Fruit fly (Drosophila melanogaster) whole organism, embryonic: ENCODE measurements around the gene CG32639.

Experiments
- Abd-B ChIP-seq: fragments of 200-800 bp; sonication (Bioruptor generic); optimal IDR thresholded peaks from 2 replicates; lab custom pipeline; 2018; ENCODE audit warnings: missing biosample characterization, mild to moderate bottlenecking, missing genetic modification characterization, moderate library complexity
- Blimp-1 ChIP-seq: fragments of 200-800 bp; sonication (Bioruptor generic); optimal IDR thresholded peaks from 3 replicates; lab custom pipeline; 2018; ENCODE audit warnings: missing biosample characterization, missing genetic modification characterization, mild to moderate bottlenecking, moderate library complexity, missing genetic modification reagents
- C15 ChIP-seq: fragments of 200-800 bp; sonication (Bioruptor generic); IDR thresholded peaks from 3 replicates; pipeline ENCODE4 v1.3.6; 2022; ENCODE audit warnings: missing biosample characterization, missing genetic modification characterization
- CG10462 ChIP-seq: fragments of 200-800 bp; sonication (Bioruptor generic); optimal IDR thresholded peaks from 2 replicates; lab custom pipeline; 2016; ENCODE audit warnings: missing biosample characterization, missing genetic modification characterization
- CG11504 ChIP-seq: fragments of 200-800 bp; sonication (Bioruptor generic); optimal IDR thresholded peaks from 3 replicates; lab custom pipeline; 2019; ENCODE audit warnings: missing biosample characterization, mild to moderate bottlenecking, missing genetic modification characterization, moderate library complexity
- CG12769 ChIP-seq: fragments of 200-800 bp; sonication (Bioruptor generic); optimal IDR thresholded peaks from 2 replicates; lab custom pipeline; 2019; ENCODE audit warnings: missing biosample characterization, mild to moderate bottlenecking, missing genetic modification characterization, moderate library complexity
- CG3065 ChIP-seq: fragments of 200-800 bp; sonication (Bioruptor generic); optimal IDR thresholded peaks from 2 replicates; lab custom pipeline; 2016; ENCODE audit warnings: missing biosample characterization, missing genetic modification characterization
- CG4854 ChIP-seq: fragments of 200-800 bp; sonication (Bioruptor generic); optimal IDR thresholded peaks from 2 replicates; lab custom pipeline; 2016; ENCODE audit warnings: missing biosample characterization, missing genetic modification characterization, inconsistent platforms
- CG7372 ChIP-seq: fragments of 200-800 bp; sonication (Bioruptor generic); IDR thresholded peaks from 2 replicates; pipeline ENCODE4 v1.3.6; 2022; ENCODE audit warnings: missing biosample characterization, missing genetic modification characterization
- CG9727 ChIP-seq: fragments of 200-800 bp; sonication (Bioruptor generic); optimal IDR thresholded peaks from 3 replicates; lab custom pipeline; 2017; ENCODE audit warnings: missing biosample characterization, mild to moderate bottlenecking, missing genetic modification characterization
- CG9797 ChIP-seq: fragments of 200-800 bp; sonication (Bioruptor generic); optimal IDR thresholded peaks from 3 replicates; lab custom pipeline; 2018; ENCODE audit warnings: missing biosample characterization, mild to moderate bottlenecking, missing genetic modification characterization
- CG9876 ChIP-seq: fragments of 200-800 bp; sonication (Bioruptor generic); optimal IDR thresholded peaks from 2 replicates; lab custom pipeline; 2016; ENCODE audit warnings: missing biosample characterization, missing genetic modification characterization
- Dip3 ChIP-seq: fragments of 200-800 bp; sonication (Bioruptor generic); optimal IDR thresholded peaks from 3 replicates; lab custom pipeline; 2016; ENCODE audit warnings: missing biosample characterization, missing genetic modification characterization
- Drgx ChIP-seq: fragments of 200-800 bp; sonication (Bioruptor generic); IDR thresholded peaks from 2 replicates; pipeline ENCODE4 v1.3.6; 2022; ENCODE audit warnings: missing biosample characterization, missing genetic modification characterization
- HmgZ ChIP-seq: fragments of 200-800 bp; sonication (Bioruptor generic); optimal IDR thresholded peaks from 2 replicates; lab custom pipeline; 2018; ENCODE audit warnings: missing biosample characterization, mild to moderate bottlenecking, missing genetic modification characterization
- Hr78 ChIP-seq, 2 experiments: fragments of 200-800 bp in 1 of 2; fragments of >200 bp in 1 of 2; sonication (Bioruptor generic) in 1 of 2; optimal IDR thresholded peaks; 2 replicates each; lab custom pipeline; 2017 to 2019; ENCODE audit warnings: missing biosample characterization in 2 of 2, missing genetic modification characterization in 2 of 2, mild to moderate bottlenecking in 1 of 2, moderate library complexity in 1 of 2
- MBD-R2 ChIP-seq: fragments of 200-800 bp; sonication (Bioruptor generic); IDR thresholded peaks from 2 replicates; pipeline ENCODE4 v1.3.6; 2022; ENCODE audit warnings: missing biosample characterization, missing genetic modification characterization
- MESR4 ChIP-seq: fragments of 200-800 bp; sonication (Bioruptor generic); optimal IDR thresholded peaks from 2 replicates; lab custom pipeline; 2018; ENCODE audit warnings: missing biosample characterization, mild to moderate bottlenecking, missing genetic modification characterization, moderate library complexity
- Max ChIP-seq: fragments of 200-800 bp; sonication (Bioruptor generic); optimal IDR thresholded peaks from 2 replicates; lab custom pipeline; 2016; ENCODE audit warnings: missing biosample characterization, mild to moderate bottlenecking, missing genetic modification characterization
- Nf-YA ChIP-seq: fragments of 200-800 bp; sonication (Bioruptor generic); IDR thresholded peaks from 2 replicates; pipeline ENCODE4 v1.3.6; 2022; ENCODE audit warnings: missing biosample characterization, missing genetic modification characterization
- Ravus ChIP-seq: fragments of 200-800 bp; sonication (Bioruptor generic); IDR thresholded peaks from 2 replicates; pipeline ENCODE4 v1.3.6; 2022; ENCODE audit warnings: missing biosample characterization, missing genetic modification characterization
- Spps ChIP-seq: fragments of 200-800 bp; sonication (Bioruptor generic); optimal IDR thresholded peaks from 2 replicates; lab custom pipeline; 2018; ENCODE audit warnings: missing biosample characterization, mild to moderate bottlenecking, missing genetic modification characterization
- Usf ChIP-seq: fragments of 200-800 bp; sonication (Bioruptor generic); optimal IDR thresholded peaks from 2 replicates; lab custom pipeline; 2017; ENCODE audit warnings: missing genotype, missing biosample characterization, missing genetic modification characterization
- abd-A ChIP-seq: fragments of 200-800 bp; sonication (Bioruptor generic); optimal IDR thresholded peaks from 3 replicates; lab custom pipeline; 2019; ENCODE audit warnings: missing biosample characterization, mild to moderate bottlenecking, missing genetic modification characterization, moderate library complexity
- bbx ChIP-seq: fragments of 200-800 bp; sonication (Bioruptor generic); IDR thresholded peaks from 2 replicates; pipeline ENCODE4 v1.3.6; 2022; ENCODE audit warnings: missing biosample characterization, missing genetic modification characterization; ENCODE audit not compliant: partially characterized antibody
- bsh ChIP-seq, 2 experiments: fragments of 200-800 bp; sonication (Bioruptor generic); optimal IDR thresholded peaks; 2 replicates each; lab custom pipeline; 2017 to 2018; ENCODE audit warnings: mild to moderate bottlenecking in 2 of 2, missing biosample characterization in 2 of 2, missing genetic modification characterization in 2 of 2, moderate library complexity in 1 of 2
- chinmo ChIP-seq: fragments of 200-800 bp; sonication (Bioruptor generic); IDR thresholded peaks from 4 replicates; pipeline ENCODE4 v1.3.6; 2022; ENCODE audit warnings: missing biosample characterization, missing genetic modification characterization; ENCODE audit not compliant: partially characterized antibody
- crol ChIP-seq: fragments of 200-800 bp; sonication (Bioruptor generic); IDR thresholded peaks from 2 replicates; pipeline ENCODE4 v1.3.6; 2022; ENCODE audit warnings: missing biosample characterization, missing genetic modification characterization
- dmrt11E ChIP-seq: fragments of 200-800 bp; sonication (Bioruptor generic); optimal IDR thresholded peaks from 3 replicates; lab custom pipeline; 2018; ENCODE audit warnings: missing biosample characterization, mild to moderate bottlenecking, missing genetic modification characterization, moderate library complexity
- ems ChIP-seq: fragments of 200-800 bp; sonication (Bioruptor generic); optimal IDR thresholded peaks from 3 replicates; lab custom pipeline; 2016; ENCODE audit warnings: missing biosample characterization, missing genetic modification characterization
- grau ChIP-seq: fragments of 200-800 bp; optimal IDR thresholded peaks from 3 replicates; lab custom pipeline; 2019; ENCODE audit warnings: missing biosample characterization, mild to moderate bottlenecking, missing genetic modification characterization, moderate library complexity
- gsb ChIP-seq: fragments of 200-800 bp; sonication (Bioruptor generic); IDR thresholded peaks from 2 replicates; pipeline ENCODE4 v1.3.6; 2022; ENCODE audit warnings: missing biosample characterization, missing genetic modification characterization
- gsb-n ChIP-seq: fragments of 200-800 bp; sonication (Bioruptor generic); optimal IDR thresholded peaks from 3 replicates; lab custom pipeline; 2018; ENCODE audit warnings: missing biosample characterization, mild to moderate bottlenecking, missing genetic modification characterization
- kni ChIP-seq: fragments of 200-800 bp; sonication (Bioruptor generic); optimal IDR thresholded peaks from 3 replicates; lab custom pipeline; 2017; ENCODE audit warnings: mild to moderate bottlenecking, missing biosample characterization, missing genetic modification reagents, missing genetic modification characterization
- oc ChIP-seq: fragments of 200-800 bp; sonication (Bioruptor generic); optimal IDR thresholded peaks from 2 replicates; lab custom pipeline; 2018; ENCODE audit warnings: missing biosample characterization, mild to moderate bottlenecking, missing genetic modification characterization, moderate library complexity
- odd ChIP-seq: fragments of 200-800 bp; sonication (Bioruptor generic); optimal IDR thresholded peaks from 2 replicates; lab custom pipeline; 2017; ENCODE audit warnings: missing biosample characterization, mild to moderate bottlenecking, missing genetic modification characterization
- pros ChIP-seq: fragments of 200-800 bp; sonication (Bioruptor generic); optimal IDR thresholded peaks from 3 replicates; lab custom pipeline; 2019; ENCODE audit warnings: missing biosample characterization, mild to moderate bottlenecking, missing genetic modification characterization, moderate library complexity
- pzg ChIP-seq: fragments of 200-800 bp; sonication (Bioruptor generic); optimal IDR thresholded peaks from 3 replicates; lab custom pipeline; 2018; ENCODE audit warnings: missing biosample characterization, mild to moderate bottlenecking, missing genetic modification characterization, moderate library complexity
- scrt ChIP-seq: fragments of 200-800 bp; sonication (Bioruptor generic); optimal IDR thresholded peaks from 2 replicates; lab custom pipeline; 2018; ENCODE audit warnings: missing biosample characterization, mild to moderate bottlenecking, missing genetic modification characterization, moderate library complexity
- sd ChIP-seq: fragments of 200-800 bp; sonication (Bioruptor generic); optimal IDR thresholded peaks from 3 replicates; lab custom pipeline; 2018; ENCODE audit warnings: missing biosample characterization, mild to moderate bottlenecking, missing genetic modification characterization, moderate library complexity
- sens ChIP-seq: fragments of 200-800 bp; sonication (Bioruptor generic); peaks from one replicate; lab custom pipeline; 2016; ENCODE audit warnings: missing biosample characterization, missing genetic modification characterization
- ssp ChIP-seq: fragments of 200-800 bp; sonication (Bioruptor generic); IDR thresholded peaks from 2 replicates; pipeline ENCODE4 v1.3.6; 2022; ENCODE audit warnings: missing biosample characterization, missing genetic modification characterization
- tap ChIP-seq: fragments of 200-800 bp; optimal IDR thresholded peaks from 3 replicates; lab custom pipeline; 2019; ENCODE audit warnings: missing biosample characterization, mild to moderate bottlenecking, missing genetic modification characterization, moderate library complexity
- unpg ChIP-seq: fragments of 200-800 bp; sonication (Bioruptor generic); optimal IDR thresholded peaks from 3 replicates; lab custom pipeline; 2018; ENCODE audit warnings: missing biosample characterization, mild to moderate bottlenecking, missing genetic modification characterization, moderate library complexity
- usp ChIP-seq: fragments of >200 bp; optimal IDR thresholded peaks from 2 replicates; lab custom pipeline; 2017; ENCODE audit warnings: missing biosample characterization, missing genetic modification characterization
- vvl ChIP-seq: fragments of 200-800 bp; sonication (Bioruptor generic); IDR thresholded peaks from 2 replicates; pipeline ENCODE4 v1.3.6; 2022; ENCODE audit warnings: missing biosample characterization, missing genetic modification characterization

The CG32639 gene

dm6 chrX:13232406-13233195 is 3.8 kb downstream of the CG32639 start (continued):
- TF ChIP-seq Dip3 (GFP tag; lab: Kevin White, UChicago), result peak; percentile 14
- TF ChIP-seq HmgZ, result peak; percentile 44
- TF ChIP-seq CG9876 (GFP tag; lab: Kevin White, UChicago), result no peak
- peak; percentile 31 for TF ChIP-seq CG4854 (GFP tag; lab: Kevin White, UChicago)
- TF ChIP-seq grau (tag; lab: Kevin White, UChicago), result peak; percentile 88
- 0 out of 3 replicates have a peak, but pooled peaks have one; percentile 47 for TF ChIP-seq C15
- TF ChIP-seq MBD-R2 (GFP tag; lab: Robert Waterston, UW), result peak; percentile 41; the same call in 1 of the 2 replicates
- TF ChIP-seq CG7372, result peak; percentile 74
- peak; percentile 42; the same call in 1 of the 2 replicates for TF ChIP-seq ssp (GFP tag; lab: Robert Waterston, UW)
- TF ChIP-seq scrt (GFP tag; lab: Kevin White, UChicago), result peak; percentile 51
- peak; percentile 35 for TF ChIP-seq odd
- TF ChIP-seq Ravus, result peak; percentile 34
- peak; percentile 37 for TF ChIP-seq Max
- TF ChIP-seq unpg (GFP tag; lab: Kevin White, UChicago), result peak; percentile 76
- peak; percentile 88 for TF ChIP-seq oc (tag; lab: Kevin White, UChicago)
- TF ChIP-seq Drgx (GFP tag; lab: Robert Waterston, UW), result peak; percentile 49
- TF ChIP-seq MESR4 (GFP tag; lab: Kevin White, UChicago), result no peak
- peak; percentile 14 for TF ChIP-seq Usf (GFP tag; lab: Kevin White, UChicago)
- TF ChIP-seq CG10462 (GFP tag; lab: Kevin White, UChicago), result peak; percentile 5
- TF ChIP-seq CG9727, result peak; percentile 66
- TF ChIP-seq usp (GFP tag; lab: Kevin White, UChicago), result no peak
- TF ChIP-seq, all 482 proteins: peak for 352

dm6 chrX:13230974-13231373 is 5.4 kb downstream of the CG32639 start:
- TF ChIP-seq Spps (tag; lab: Kevin White, UChicago) (no peak), bsh (GFP tag; optimal IDR thresholded peaks at IDR 0.05; lab: Kevin White, UChicago) (no peak), dmrt11E (tag; lab: Kevin White, UChicago) (no peak), CG3065 (GFP tag; lab: Kevin White, UChicago) (peak; percentile 37), abd-A (tag; lab: Kevin White, UChicago) (peak; percentile 72), vvl (GFP tag; lab: Robert Waterston, UW) (0 out of 2 replicates have a peak, but pooled peaks have one; percentile 39), ems (GFP tag; lab: Kevin White, UChicago) (no peak), gsb-n (tag; lab: Kevin White, UChicago) (no peak), oc (tag; lab: Kevin White, UChicago) (peak; percentile 86), chinmo (0 out of 4 replicates have a peak, but pooled peaks have one; percentile 55), crol (GFP tag; lab: Robert Waterston, UW) (peak; percentile 61), pros (GFP tag; lab: Kevin White, UChicago) (peak; percentile 27), sens (GFP tag; lab: Kevin White, UChicago) (peak; percentile 33), Hr78 (GFP tag; optimal IDR thresholded peaks at IDR 0.05; lab: Kevin White, UChicago) (peak in 1 of 2 experiments; percentile 36), tap (no peak), pzg (GFP tag; lab: Kevin White, UChicago) (no peak), CG12769 (peak; percentile 37), CG9797 (no peak), Nf-YA (GFP tag; lab: Robert Waterston, UW) (no peak), kni (GFP tag; lab: Kevin White, UChicago) (peak; percentile 88), Blimp-1 (GFP tag; lab: Kevin White, UChicago) (peak; percentile 28), sd (tag; lab: Kevin White, UChicago) (peak; percentile 19), gsb (GFP tag; lab: Robert Waterston, UW) (no peak), CG11504 (no peak), bbx (GFP tag; lab: Robert Waterston, UW) (no peak), usp (GFP tag; lab: Kevin White, UChicago) (no peak), Abd-B (no peak)
